Fruit fly (Drosophila melanogaster) whole organism, embryonic: ENCODE results near the gene Ctu2.

Experiments
- Asciz ChIP-seq: fragments of 200-800 bp; sonication (Bioruptor generic); optimal IDR thresholded peaks from 2 replicates; lab custom pipeline; 2017; ENCODE audit warnings: missing biosample characterization, mild to moderate bottlenecking, missing genetic modification characterization, missing genetic modification reagents
- B-H1 ChIP-seq: fragments of 200-800 bp; sonication (Bioruptor generic); IDR thresholded peaks from 3 replicates; pipeline ENCODE4 v1.3.6; 2022; ENCODE audit warnings: missing biosample characterization, missing genetic modification characterization
- Bteb2 ChIP-seq: fragments of 200-800 bp; sonication (Bioruptor generic); optimal IDR thresholded peaks from 2 replicates; lab custom pipeline; 2016; ENCODE audit warnings: missing biosample characterization, missing genetic modification characterization
- CG10209 ChIP-seq: fragments of 200-800 bp; sonication (Bioruptor generic); optimal IDR thresholded peaks from 3 replicates; lab custom pipeline; 2017; ENCODE audit warnings: missing biosample characterization, mild to moderate bottlenecking, missing genetic modification characterization, missing genetic modification reagents
- CG12071 ChIP-seq: fragments of 200-800 bp; sonication (Bioruptor generic); optimal IDR thresholded peaks from 3 replicates; lab custom pipeline; 2018; ENCODE audit warnings: missing biosample characterization, mild to moderate bottlenecking, missing genetic modification characterization
- CG12236 ChIP-seq: fragments of 200-800 bp; sonication (Bioruptor generic); optimal IDR thresholded peaks from 2 replicates; lab custom pipeline; 2016; ENCODE audit warnings: missing biosample characterization, missing genetic modification characterization
- CG1233 ChIP-seq: fragments of 200-800 bp; sonication (Bioruptor generic); optimal IDR thresholded peaks from 4 replicates; lab custom pipeline; 2018; ENCODE audit warnings: missing biosample characterization, mild to moderate bottlenecking, missing genetic modification characterization
- CG12659 ChIP-seq: fragments of 200-800 bp; sonication (Bioruptor generic); optimal IDR thresholded peaks from 3 replicates; lab custom pipeline; 2017; ENCODE audit warnings: mild to moderate bottlenecking, missing biosample characterization, missing genetic modification reagents, missing genetic modification characterization
- CG14014 ChIP-seq: fragments of 200-800 bp; sonication (Bioruptor generic); IDR thresholded peaks from 2 replicates; pipeline ENCODE4 v1.3.6; 2022; ENCODE audit warnings: missing biosample characterization, missing genetic modification characterization
- CG14965 ChIP-seq: fragments of 200-800 bp; sonication (Bioruptor generic); optimal IDR thresholded peaks from 2 replicates; lab custom pipeline; 2016; ENCODE audit warnings: missing biosample characterization, missing genetic modification characterization, borderline replicate concordance
- CG1529 ChIP-seq: fragments of 200-800 bp; sonication (Bioruptor generic); optimal IDR thresholded peaks from 3 replicates; lab custom pipeline; 2018; ENCODE audit warnings: missing biosample characterization, missing genetic modification characterization
- CG17359 ChIP-seq: fragments of 200-800 bp; sonication (Bioruptor generic); optimal IDR thresholded peaks from 3 replicates; lab custom pipeline; 2018; ENCODE audit warnings: missing biosample characterization, mild to moderate bottlenecking, missing genetic modification characterization, moderate library complexity
- CG1792 ChIP-seq: fragments of 200-800 bp; sonication (Bioruptor generic); optimal IDR thresholded peaks from 2 replicates; lab custom pipeline; 2016; ENCODE audit warnings: missing biosample characterization, missing genetic modification characterization
- CG43689 ChIP-seq: fragments of 200-800 bp; sonication (Bioruptor generic); IDR thresholded peaks from 2 replicates; pipeline ENCODE4 v1.3.6; 2022; ENCODE audit warnings: missing biosample characterization, missing genetic modification characterization
- CG6683 ChIP-seq: fragments of 200-800 bp; sonication (Bioruptor generic); optimal IDR thresholded peaks from 2 replicates; lab custom pipeline; 2017; ENCODE audit warnings: missing biosample characterization, mild to moderate bottlenecking, missing genetic modification characterization, missing genetic modification reagents
- CG7786 ChIP-seq: fragments of 200-800 bp; sonication (Bioruptor generic); optimal IDR thresholded peaks from 2 replicates; lab custom pipeline; 2016; ENCODE audit warnings: missing biosample characterization, missing genetic modification characterization
- CG9437 ChIP-seq: fragments of 200-800 bp; sonication (Bioruptor generic); optimal IDR thresholded peaks from 2 replicates; lab custom pipeline; 2018; ENCODE audit warnings: missing biosample characterization, mild to moderate bottlenecking, missing genetic modification characterization
- CG9817 ChIP-seq: fragments of 200-800 bp; sonication (Bioruptor generic); optimal IDR thresholded peaks from 2 replicates; lab custom pipeline; 2018; ENCODE audit warnings: missing biosample characterization, mild to moderate bottlenecking, missing genetic modification characterization, moderate library complexity
- CoRest ChIP-seq: fragments of 200-800 bp; sonication (Bioruptor generic); optimal IDR thresholded peaks from 3 replicates; lab custom pipeline; 2018; ENCODE audit warnings: missing biosample characterization, mild to moderate bottlenecking, missing genetic modification characterization, moderate library complexity
- Ets65A ChIP-seq: fragments of 200-800 bp; sonication (Bioruptor generic); peaks from one replicate; lab custom pipeline; 2016; ENCODE audit warnings: missing biosample characterization, missing genetic modification characterization
- Gsc ChIP-seq: fragments of 200-800 bp; sonication (Bioruptor generic); IDR thresholded peaks from 2 replicates; pipeline ENCODE4 v1.3.6; 2022; ENCODE audit warnings: missing biosample characterization, missing genetic modification characterization
- Hey ChIP-seq: fragments of 200-800 bp; sonication (Bioruptor generic); optimal IDR thresholded peaks from 3 replicates; lab custom pipeline; 2018; ENCODE audit warnings: missing biosample characterization, mild to moderate bottlenecking, missing genetic modification characterization
- Lhr ChIP-seq: fragments of 200-800 bp; sonication (Bioruptor generic); optimal IDR thresholded peaks from 3 replicates; lab custom pipeline; 2017; ENCODE audit warnings: mild to moderate bottlenecking, missing biosample characterization, missing genetic modification reagents, missing genetic modification characterization
- Mad ChIP-seq: fragments of 200-800 bp; sonication (Bioruptor generic); optimal IDR thresholded peaks from 2 replicates; lab custom pipeline; 2016; ENCODE audit warnings: missing biosample characterization, missing genetic modification characterization
- Max ChIP-seq: fragments of 200-800 bp; sonication (Bioruptor generic); optimal IDR thresholded peaks from 2 replicates; lab custom pipeline; 2016; ENCODE audit warnings: missing biosample characterization, mild to moderate bottlenecking, missing genetic modification characterization
- NC2β ChIP-seq: fragments of 200-800 bp; sonication (Bioruptor generic); optimal IDR thresholded peaks from 2 replicates; lab custom pipeline; 2016; ENCODE audit warnings: missing biosample characterization, missing genetic modification characterization
- Nf-YA ChIP-seq: fragments of 200-800 bp; sonication (Bioruptor generic); IDR thresholded peaks from 2 replicates; pipeline ENCODE4 v1.3.6; 2022; ENCODE audit warnings: missing biosample characterization, missing genetic modification characterization
- Oli ChIP-seq: fragments of 200-800 bp; sonication (Bioruptor generic); optimal IDR thresholded peaks from 2 replicates; lab custom pipeline; 2018; ENCODE audit warnings: missing biosample characterization, mild to moderate bottlenecking, missing genetic modification characterization, moderate library complexity
- Sin3A ChIP-seq: fragments of >200 bp; optimal IDR thresholded peaks from 2 replicates; lab custom pipeline; 2018
- Sry-β ChIP-seq: fragments of 200-800 bp; sonication (Bioruptor generic); optimal IDR thresholded peaks from 2 replicates; lab custom pipeline; 2018; ENCODE audit warnings: missing biosample characterization, mild to moderate bottlenecking, missing genetic modification characterization, moderate library complexity
- Ssrp ChIP-seq: fragments of 200-800 bp; sonication (Bioruptor generic); optimal IDR thresholded peaks from 2 replicates; lab custom pipeline; 2018; ENCODE audit warnings: missing biosample characterization, mild to moderate bottlenecking, missing genetic modification characterization, moderate library complexity
- Trl ChIP-seq, 3 experiments: fragments of >200 bp in 2 of 3; fragments of 200-800 bp in 1 of 3; sonication (Bioruptor generic) in 1 of 3; optimal IDR thresholded peaks; 2 replicates in 1 of 3; 3 replicates in 2 of 3; lab custom pipeline; 2016 to 2017; ENCODE audit warnings: missing biosample characterization in 1 of 3, missing genetic modification characterization in 1 of 3
- aop ChIP-seq: fragments of 200-800 bp; sonication (Bioruptor generic); IDR thresholded peaks from 2 replicates; pipeline ENCODE4 v1.3.6; 2022; ENCODE audit warnings: missing biosample characterization, missing genetic modification characterization
- dpn ChIP-seq, 2 experiments: fragments of 200-800 bp; sonication (Bioruptor generic); optimal IDR thresholded peaks; 3 replicates each; lab custom pipeline; 2016; ENCODE audit warnings: missing biosample characterization in 2 of 2, missing genetic modification characterization in 2 of 2
- ewg ChIP-seq: fragments of 200-800 bp; sonication (Bioruptor generic); optimal IDR thresholded peaks from 3 replicates; lab custom pipeline; 2017; ENCODE audit warnings: mild to moderate bottlenecking, missing biosample characterization, missing genetic modification reagents, missing genetic modification characterization
- fd102C ChIP-seq: fragments of 200-800 bp; sonication (Bioruptor generic); optimal IDR thresholded peaks from 2 replicates; lab custom pipeline; 2018; ENCODE audit warnings: missing biosample characterization, mild to moderate bottlenecking, missing genetic modification characterization, moderate library complexity
- fd64A ChIP-seq: fragments of 200-800 bp; sonication (Bioruptor generic); optimal IDR thresholded peaks from 3 replicates; lab custom pipeline; 2018; ENCODE audit warnings: missing biosample characterization, mild to moderate bottlenecking, missing genetic modification characterization
- gfzf ChIP-seq: fragments of 200-800 bp; sonication (Bioruptor generic); optimal IDR thresholded peaks from 2 replicates; lab custom pipeline; 2016; ENCODE audit warnings: missing biosample characterization, mild to moderate bottlenecking, missing genetic modification characterization, moderate library complexity
- grau ChIP-seq: fragments of 200-800 bp; optimal IDR thresholded peaks from 3 replicates; lab custom pipeline; 2019; ENCODE audit warnings: missing biosample characterization, mild to moderate bottlenecking, missing genetic modification characterization, moderate library complexity
- ham ChIP-seq: fragments of 200-800 bp; sonication (Bioruptor generic); IDR thresholded peaks from 2 replicates; pipeline ENCODE4 v1.3.6; 2022; ENCODE audit warnings: missing biosample characterization, missing genetic modification characterization
- inv ChIP-seq: fragments of 200-800 bp; sonication (Bioruptor generic); IDR thresholded peaks from 2 replicates; pipeline ENCODE4 v1.3.6; 2022; ENCODE audit warnings: missing biosample characterization, missing genetic modification characterization; ENCODE audit not compliant: partially characterized antibody
- lov ChIP-seq, 2 experiments: fragments of 200-800 bp in 1 of 2; fragments of >200 bp in 1 of 2; sonication (Bioruptor generic) in 1 of 2; IDR thresholded peaks in 1 of 2; optimal IDR thresholded peaks in 1 of 2; 2 replicates in 1 of 2; 3 replicates in 1 of 2; pipeline versions ENCODE4 v1.3.6 to Lab custom; 2017 to 2022; ENCODE audit warnings: missing biosample characterization in 1 of 2, missing genetic modification characterization in 1 of 2
- pho ChIP-seq: fragments of 200-800 bp; sonication (Bioruptor generic); optimal IDR thresholded peaks from 2 replicates; lab custom pipeline; 2016; ENCODE audit warnings: missing biosample characterization, missing genetic modification characterization
- sim ChIP-seq: fragments of 200-800 bp; sonication (Bioruptor generic); IDR thresholded peaks from 2 replicates; pipeline ENCODE4 v1.3.6; 2022; ENCODE audit warnings: missing biosample characterization, missing genetic modification characterization
- sna ChIP-seq: fragments of 200-800 bp; sonication (Bioruptor generic); IDR thresholded peaks from 2 replicates; pipeline ENCODE4 v1.3.6; 2022; ENCODE audit warnings: missing biosample characterization, missing genetic modification characterization; ENCODE audit not compliant: partially characterized antibody
- tll ChIP-seq, 2 experiments: fragments of 200-800 bp in 1 of 2; fragments of >200 bp in 1 of 2; sonication (Bioruptor generic) in 1 of 2; optimal IDR thresholded peaks; 2 replicates each; lab custom pipeline; 2017 to 2019; ENCODE audit warnings: missing biosample characterization in 2 of 2, missing genetic modification characterization in 2 of 2, mild to moderate bottlenecking in 1 of 2, moderate library complexity in 1 of 2
- trh ChIP-seq: fragments of 200-800 bp; sonication (Bioruptor generic); optimal IDR thresholded peaks from 2 replicates; lab custom pipeline; 2016; ENCODE audit warnings: missing biosample characterization, missing genetic modification characterization
- yki ChIP-seq: fragments of >200 bp; optimal IDR thresholded peaks from 3 replicates; lab custom pipeline; 2018
- zfh1 ChIP-seq: fragments of 200-800 bp; sonication (Bioruptor generic); IDR thresholded peaks from 3 replicates; pipeline ENCODE4 v1.3.6; 2022; ENCODE audit warnings: missing biosample characterization, missing genetic modification characterization
- zfh2 ChIP-seq: fragments of 200-800 bp; sonication (Bioruptor generic); optimal IDR thresholded peaks from 2 replicates; lab custom pipeline; 2016; ENCODE audit warnings: missing biosample characterization, missing genetic modification characterization

The Ctu2 gene

DNA sequence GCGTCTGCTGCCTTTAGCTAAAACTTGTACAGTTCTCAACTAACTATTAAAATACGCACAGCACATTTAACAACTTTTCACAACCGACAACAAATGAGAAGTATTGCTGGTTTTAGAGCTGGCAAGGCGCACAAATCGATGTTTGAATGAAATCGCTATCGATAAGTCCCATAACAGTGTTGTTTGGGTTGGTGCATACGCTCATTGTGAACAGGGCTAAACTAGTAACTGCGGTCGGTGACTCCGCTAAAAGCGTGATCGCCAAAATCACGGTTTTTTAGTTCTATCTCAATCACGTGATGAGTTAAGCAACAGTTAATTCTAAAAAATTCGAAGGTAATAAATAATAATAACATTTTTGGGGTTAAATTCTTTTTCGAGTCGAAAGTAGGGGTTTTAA lies 39.7 kb downstream of the Ctu2 start, which contains the start of gene Top2 (continued):
- TF ChIP-seq Max (peak; percentile 31), NC2β (GFP tag; lab: Kevin White, UChicago) (peak; percentile 33), yki (lab: Kevin White, UChicago) (peak; percentile 21), grau (peak; percentile 55), zfh2 (GFP tag; lab: Kevin White, UChicago) (peak; percentile 68), CG1792 (peak; percentile 45), ewg (GFP tag; lab: Kevin White, UChicago) (peak; percentile 43), CG7786 (GFP tag; lab: Kevin White, UChicago) (peak; percentile 21), Oli (no peak), CG17359 (tag; lab: Kevin White, UChicago) (no peak), Ssrp (tag; lab: Kevin White, UChicago) (peak; percentile 43), CG12236 (GFP tag; lab: Kevin White, UChicago) (no peak), Bteb2 (GFP tag; lab: Kevin White, UChicago) (peak; percentile 0), CG43689 (GFP tag; lab: Robert Waterston, UW) (no peak), Nf-YA (no peak), zfh1 (GFP tag; lab: Robert Waterston, UW) (peak; percentile 37; the same call in 1 of the 3 replicates), tll (GFP tag; optimal IDR thresholded peaks at IDR 0.05; lab: Kevin White, UChicago) (no peak), dpn (GFP tag; optimal IDR thresholded peaks at IDR 0.05; lab: Kevin White, UChicago) (peak; percentile 50 to 70), aop (GFP tag; lab: Robert Waterston, UW) (no peak), ham (no peak), CG6683 (GFP tag; lab: Kevin White, UChicago) (no peak), Ets65A (peak; percentile 92), trh (GFP tag; lab: Kevin White, UChicago) (no peak), Sry-β (GFP tag; lab: Kevin White, UChicago) (peak; percentile 50), Mad (GFP tag; lab: Kevin White, UChicago) (peak; percentile 58), Lhr (GFP tag; lab: Kevin White, UChicago) (peak; percentile 94), CG12659 (peak; percentile 79), Gsc (GFP tag; lab: Robert Waterston, UW) (no peak), sna (GFP tag; lab: Robert Waterston, UW) (peak; percentile 44), lov (optimal IDR thresholded peaks at IDR 0.05; lab: Kevin White, UChicago) (no peak), lov (GFP tag; IDR thresholded peaks at IDR 0.05; lab: Robert Waterston, UW) (no peak), CG12071 (GFP tag; lab: Kevin White, UChicago) (no peak), Trl (optimal IDR thresholded peaks at IDR 0.05; lab: Kevin White, UChicago) (no peak), Trl (GFP tag; optimal IDR thresholded peaks at IDR 0.05; lab: Kevin White, UChicago) (peak; percentile 6), fd102C (GFP tag; lab: Kevin White, UChicago) (no peak), B-H1 (GFP tag; lab: Robert Waterston, UW) (no peak), CG9817 (tag; lab: Kevin White, UChicago) (peak; percentile 30), CG14014 (GFP tag; lab: Robert Waterston, UW) (no peak), CG14965 (GFP tag; lab: Kevin White, UChicago) (no peak), inv (GFP tag; lab: Robert Waterston, UW) (peak; percentile 81), CoRest (tag; lab: Kevin White, UChicago) (peak; percentile 69), gfzf (GFP tag; lab: Kevin White, UChicago) (peak; percentile 61), pho (GFP tag; lab: Kevin White, UChicago) (peak; percentile 55), Asciz (GFP tag; lab: Kevin White, UChicago) (no peak), Sin3A (lab: Kevin White, UChicago) (peak; percentile 41), CG9437 (peak; percentile 5), CG1529 (GFP tag; lab: Kevin White, UChicago) (no peak), Hey (no peak), fd64A (no peak), CG10209 (no peak), sim (GFP tag; lab: Robert Waterston, UW) (no peak), CG1233 (GFP tag; lab: Kevin White, UChicago) (no peak)
